Worm (Caenorhabditis elegans) whole organism, L4 larva: ENCODE measurements around the gene bbs-5.
"Not testable (repeated sequence)": the region's sequence is repeated elsewhere in the genome, so short reads cannot be mapped to it uniquely, and the experiment has no call there.

Experiments used
- D1046.2 ChIP-seq: fragments of 200-800 bp; sonication (Bioruptor generic); IDR thresholded peaks from 2 replicates; pipeline ENCODE4 v1.3.6; 2022; ENCODE audit warnings: missing genetic modification characterization, missing compliant biosample characterization
- F10B5.3 ChIP-seq: sonication (generic microtip); optimal IDR thresholded peaks from 2 replicates; lab custom pipeline; 2016; ENCODE audit warnings: mild to moderate bottlenecking, missing genetic modification characterization, missing compliant biosample characterization
- F37D6.2 ChIP-seq: sonication (generic microtip); optimal IDR thresholded peaks from 2 replicates; lab custom pipeline; 2016; ENCODE audit warnings: mild to moderate bottlenecking, missing genetic modification characterization, missing compliant biosample characterization
- ZK546.5 ChIP-seq, 2 experiments: sonication (generic microtip); optimal IDR thresholded peaks; 2 replicates each; lab custom pipeline; 2017; ENCODE audit warnings: missing biosample characterization in 2 of 2, missing genetic modification characterization in 2 of 2
- aha-1 ChIP-seq: fragments of 150-350 bp; peaks from one replicate; lab custom pipeline; 2014; ENCODE audit warnings: missing biosample characterization, missing genetic modification characterization
- aly-2 ChIP-seq: sonication (generic microtip); optimal IDR thresholded peaks from 2 replicates; lab custom pipeline; 2018; ENCODE audit warnings: missing biosample characterization, missing genetic modification characterization
- ama-1 ChIP-seq: fragments of 150-350 bp; optimal IDR thresholded peaks from 2 replicates; lab custom pipeline; 2014; ENCODE audit warnings: inconsistent platforms, mixed read lengths
- ceh-82 ChIP-seq: sonication (generic microtip); optimal IDR thresholded peaks from 2 replicates; lab custom pipeline; 2017; ENCODE audit warnings: missing biosample characterization, missing genetic modification characterization
- ces-1 ChIP-seq: fragments of 150-350 bp; sonication (generic microtip); optimal IDR thresholded peaks from 4 replicates; lab custom pipeline; 2014; ENCODE audit warnings: missing biosample characterization, missing genetic modification reagents, missing genetic modification characterization
- daf-16 ChIP-seq, 3 experiments: sonication (generic microtip); optimal IDR thresholded peaks; 2 replicates each; lab custom pipeline; 2016 to 2017; ENCODE audit warnings: missing genetic modification characterization in 3 of 3, missing genetic modification reagents in 3 of 3, mild to moderate bottlenecking in 2 of 3, missing compliant biosample characterization in 2 of 3, missing biosample characterization in 1 of 3, moderate library complexity in 1 of 3
- daf-19 ChIP-seq: fragments of 200-800 bp; sonication (Bioruptor generic); conservative IDR thresholded peaks from 2 replicates; pipeline ENCODE4 v1.3.6; 2022; ENCODE audit warnings: missing genetic modification characterization, missing compliant biosample characterization
- dpl-1 ChIP-seq: fragments of 150-350 bp; optimal IDR thresholded peaks from 2 replicates; lab custom pipeline; 2014; ENCODE audit warnings: missing biosample characterization, missing genetic modification reagents, missing genetic modification characterization
- dve-1 ChIP-seq: sonication (generic microtip); optimal IDR thresholded peaks from 2 replicates; lab custom pipeline; 2017; ENCODE audit warnings: antibody characterized with exemption, mild to moderate bottlenecking, missing genetic modification characterization, missing compliant biosample characterization; ENCODE audit not compliant: insufficient read depth
- egl-27 ChIP-seq: sonication (generic microtip); optimal IDR thresholded peaks from 3 replicates; lab custom pipeline; 2017; ENCODE audit warnings: missing biosample characterization, missing genetic modification reagents, missing genetic modification characterization
- fkh-10 ChIP-seq: fragments of 150-350 bp; optimal IDR thresholded peaks from 2 replicates; lab custom pipeline; 2014; ENCODE audit warnings: missing biosample characterization, missing genetic modification reagents, missing genetic modification characterization
- hlh-30 ChIP-seq: sonication (generic microtip); optimal IDR thresholded peaks from 2 replicates; lab custom pipeline; 2017; ENCODE audit warnings: antibody characterized with exemption, mild to moderate bottlenecking, missing genetic modification characterization, missing compliant biosample characterization; ENCODE audit not compliant: insufficient read depth
- hmg-1.1 ChIP-seq: fragments of 200-800 bp; sonication (Bioruptor generic); IDR thresholded peaks from 2 replicates; pipeline ENCODE4 v1.3.6; 2022; ENCODE audit warnings: missing genetic modification reagents, missing genetic modification characterization, missing compliant biosample characterization
- lim-7 ChIP-seq: fragments of 200-800 bp; sonication (Bioruptor generic); IDR thresholded peaks from 2 replicates; pipeline ENCODE4 v1.3.6; 2022; ENCODE audit warnings: missing genetic modification characterization, missing compliant biosample characterization
- lin-13 ChIP-seq: fragments of 150-350 bp; optimal IDR thresholded peaks from 2 replicates; lab custom pipeline; 2014; ENCODE audit warnings: missing biosample characterization, missing genetic modification reagents, missing genetic modification characterization
- lsy-2 ChIP-seq, 2 experiments: fragments of 150-350 bp in 1 of 2; sonication (generic microtip) in 1 of 2; optimal IDR thresholded peaks; 2 replicates each; lab custom pipeline; 2014 to 2017; ENCODE audit warnings: missing biosample characterization in 2 of 2, missing genetic modification characterization in 2 of 2
- mdl-1 ChIP-seq, 2 experiments: fragments of 150-350 bp in 1 of 2; sonication (generic microtip) in 1 of 2; optimal IDR thresholded peaks; 2 replicates each; lab custom pipeline; 2014 to 2017; ENCODE audit warnings: missing biosample characterization in 2 of 2, missing genetic modification characterization in 2 of 2
- mdt-29 ChIP-seq: fragments of 200-800 bp; sonication (Bioruptor generic); IDR thresholded peaks from 2 replicates; pipeline ENCODE4 v1.3.6; 2022; ENCODE audit warnings: missing genetic modification reagents, missing genetic modification characterization, missing compliant biosample characterization
- mep-1 ChIP-seq: fragments of 150-350 bp; sonication (generic microtip); optimal IDR thresholded peaks from 3 replicates; lab custom pipeline; 2014; ENCODE audit warnings: missing biosample characterization, missing genetic modification characterization
- mxl-3 ChIP-seq: fragments of 200-800 bp; sonication (Bioruptor generic); optimal IDR thresholded peaks from 2 replicates; lab custom pipeline; 2018; ENCODE audit warnings: mild to moderate bottlenecking, missing genetic modification characterization, missing compliant biosample characterization
- nhr-10 ChIP-seq: fragments of 150-350 bp; optimal IDR thresholded peaks from 2 replicates; lab custom pipeline; 2014; ENCODE audit warnings: missing biosample characterization, missing genetic modification characterization
- nhr-102 ChIP-seq: sonication (generic microtip); optimal IDR thresholded peaks from 2 replicates; lab custom pipeline; 2016; ENCODE audit warnings: mild to moderate bottlenecking, missing genetic modification characterization, moderate library complexity, missing compliant biosample characterization
- nhr-11 ChIP-seq: fragments of 150-350 bp; optimal IDR thresholded peaks from 2 replicates; lab custom pipeline; 2014; ENCODE audit warnings: missing biosample characterization, missing genetic modification characterization
- nhr-28 ChIP-seq: fragments of 150-350 bp; optimal IDR thresholded peaks from 2 replicates; lab custom pipeline; 2014; ENCODE audit warnings: missing biosample characterization, missing genetic modification characterization
- nhr-6 ChIP-seq: fragments of 150-350 bp; optimal IDR thresholded peaks from 2 replicates; lab custom pipeline; 2014; ENCODE audit warnings: missing biosample characterization, missing genetic modification characterization
- nhr-76 ChIP-seq: fragments of 150-350 bp; optimal IDR thresholded peaks from 2 replicates; lab custom pipeline; 2014; ENCODE audit warnings: missing biosample characterization, missing genetic modification characterization
- nhr-77 ChIP-seq: fragments of 150-350 bp; optimal IDR thresholded peaks from 2 replicates; lab custom pipeline; 2014; ENCODE audit warnings: missing biosample characterization, missing genetic modification characterization
- pha-4 ChIP-seq, 2 experiments: fragments of 150-350 bp in 1 of 2; fragments of 200-800 bp in 1 of 2; sonication (Bioruptor generic) in 1 of 2; IDR thresholded peaks in 1 of 2; optimal IDR thresholded peaks in 1 of 2; 2 replicates each; pipeline versions ENCODE4 v1.3.6 to Lab custom; 2014 to 2022; ENCODE audit warnings: missing genetic modification characterization in 2 of 2, missing genetic modification reagents in 2 of 2, missing biosample characterization in 1 of 2, missing compliant biosample characterization in 1 of 2
- rbr-2 ChIP-seq: sonication (generic microtip); optimal IDR thresholded peaks from 2 replicates; lab custom pipeline; 2016; ENCODE audit warnings: missing genotype, missing genetic modification characterization, missing compliant biosample characterization
- skn-1 ChIP-seq: fragments of 150-350 bp; optimal IDR thresholded peaks from 2 replicates; lab custom pipeline; 2014; ENCODE audit warnings: missing biosample characterization, missing genetic modification characterization
- tag-97 ChIP-seq: fragments of 200-800 bp; sonication (Bioruptor generic); IDR thresholded peaks from 2 replicates; pipeline ENCODE4 v1.3.6; 2022; ENCODE audit warnings: missing genetic modification characterization, missing compliant biosample characterization
- tra-1 ChIP-seq: fragments of 200-800 bp; sonication (Bioruptor generic); IDR thresholded peaks from 2 replicates; pipeline ENCODE4 v1.3.6; 2022; ENCODE audit warnings: missing genetic modification reagents, missing genetic modification characterization, missing compliant biosample characterization
- unc-130 ChIP-seq: sonication (generic microtip); optimal IDR thresholded peaks from 2 replicates; lab custom pipeline; 2016; ENCODE audit warnings: missing genetic modification reagents, missing genetic modification characterization, missing compliant biosample characterization
- unc-62 ChIP-seq, 3 experiments: fragments of 150-350 bp in 1 of 3; sonication (generic microtip); optimal IDR thresholded peaks in 2 of 3; peaks in 1 of 3; 1 replicate in 1 of 3; 2 replicates in 2 of 3; lab custom pipeline; 2014 to 2017; ENCODE audit warnings: missing biosample characterization in 3 of 3, missing genetic modification characterization in 3 of 3, missing genetic modification reagents in 3 of 3, missing genotype in 1 of 3
- ztf-7 ChIP-seq: fragments of 150-350 bp; optimal IDR thresholded peaks from 2 replicates; lab custom pipeline; 2014; ENCODE audit warnings: missing biosample characterization, missing genetic modification characterization

bbs-5 gene

ce11 chrIII:10236291-10236871 lies 25.2 kb downstream of the bbs-5 start (continued):
- TF ChIP-seq mxl-3 (GFP tag; lab: Kevin White, UChicago) (peak; percentile 67), mdl-1 (tag; optimal IDR thresholded peaks at IDR 0.05; lab: Kevin White, UChicago) (peak in 1 of 2 experiments; percentile 1), nhr-6 (no peak)

ce11 chrIII:10233979-10234378 lies 27.6 kb downstream of the bbs-5 start, which contains the start of gene paml-1:
Gene paml-1 (minus strand): TSS chrIII:10234079.
- TF ChIP-seq mdl-1 (tag; optimal IDR thresholded peaks at IDR 0.05; lab: Kevin White, UChicago): no peak
- TF ChIP-seq daf-19 (GFP tag; lab: Robert Waterston, UW): no peak
- TF ChIP-seq nhr-11 (tag; lab: Kevin White, UChicago): no peak
- TF ChIP-seq aha-1 (tag; lab: Kevin White, UChicago): no peak
- no peak for TF ChIP-seq ceh-82
- TF ChIP-seq ZK546.5 (tag; optimal IDR thresholded peaks at IDR 0.05; lab: Kevin White, UChicago): no peak
- TF ChIP-seq aly-2 (tag; lab: Kevin White, UChicago): no peak

DNA sequence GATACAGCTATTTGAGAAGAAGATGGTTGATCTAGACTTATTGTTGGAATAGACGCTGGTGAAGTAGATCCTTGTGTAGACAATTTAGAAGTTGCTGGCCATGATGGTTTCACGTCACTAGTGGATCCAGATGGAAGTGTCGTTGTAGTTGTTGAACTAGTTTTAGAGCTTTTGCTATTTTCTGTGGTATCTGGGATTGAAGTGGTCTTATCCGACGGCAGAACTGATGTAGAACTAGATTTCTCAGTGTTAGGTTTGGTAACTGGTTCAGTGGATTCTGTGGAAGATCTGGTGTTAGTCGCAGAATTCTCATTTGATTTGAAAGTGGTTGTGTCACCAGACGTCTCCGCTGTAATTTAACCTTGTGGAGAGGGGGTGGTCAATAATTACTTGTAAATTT lies 29.9 kb downstream of the bbs-5 start:
- TF ChIP-seq tag-97 (GFP tag; lab: Robert Waterston, UW) (no peak), mep-1 (no peak), unc-62 (GFP tag; optimal IDR thresholded peaks at IDR 0.05 in 1 of 2; lab: Kevin White, UChicago) (peak in 1 of 2 experiments; percentile 94), unc-62 (tag; optimal IDR thresholded peaks at IDR 0.05; lab: Kevin White, UChicago) (no peak)

ce11 chrIII:10221860-10222259 lies 39.7 kb downstream of the bbs-5 start, which contains the start of gene Y70G10A.4:
Gene Y70G10A.4 (plus strand): TSS chrIII:10222160.
- not testable (repeated sequence) for TF ChIP-seq ces-1 (GFP tag; lab: Kevin White, UChicago); skn-1 (tag; lab: Kevin White, UChicago); nhr-10

DNA sequence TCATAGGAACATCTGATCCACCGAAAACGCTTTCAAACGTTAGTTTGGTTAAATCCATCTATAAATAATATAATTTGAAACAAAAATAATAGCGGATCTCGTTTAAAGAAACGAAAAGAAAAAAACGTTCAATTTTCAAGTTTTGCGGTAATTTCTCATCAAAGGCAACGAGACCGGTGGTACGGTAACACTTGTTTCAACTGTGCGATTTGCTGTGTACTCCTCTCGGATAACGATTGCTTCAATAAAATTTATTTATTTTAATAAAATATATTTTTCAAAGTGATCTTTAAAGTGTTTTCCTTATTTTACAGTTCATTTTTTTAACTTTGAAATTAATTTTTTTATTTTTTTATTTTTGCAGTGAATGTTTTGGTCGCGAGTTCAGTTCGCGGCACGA lies 43.0 kb downstream of the bbs-5 start, which contains the start of the genes rde-4 and cox-14:
Gene rde-4, minus strand, starts transcription at position 60 of the 400 bp plus-strand sequence.
Gene cox-14, plus strand, starts transcription at position 356 of the 400 bp plus-strand sequence.
- peak; percentile 18 for TF ChIP-seq ama-1 (lab: Kevin White, UChicago)
- no peak for TF ChIP-seq skn-1 (tag; lab: Kevin White, UChicago)
- peak; percentile 56 for TF ChIP-seq unc-130 (GFP tag; lab: Kevin White, UChicago)
- peak; percentile 9 for TF ChIP-seq egl-27 (tag; lab: Kevin White, UChicago)
- TF ChIP-seq nhr-102 (tag; lab: Kevin White, UChicago): peak; percentile 34
- TF ChIP-seq lim-7 (GFP tag; lab: Robert Waterston, UW): no peak
- no peak for TF ChIP-seq tra-1
- TF ChIP-seq nhr-76: no peak
- TF ChIP-seq mdt-29 (GFP tag; lab: Robert Waterston, UW): no peak
- peak; percentile 89 for TF ChIP-seq mep-1
- TF ChIP-seq nhr-77: peak; percentile 66
- TF ChIP-seq F10B5.3 (tag; lab: Kevin White, UChicago): no peak
- peak in 1 of 2 experiments; percentile 17 for TF ChIP-seq mdl-1 (tag; optimal IDR thresholded peaks at IDR 0.05; lab: Kevin White, UChicago)
- peak; percentile 23 for TF ChIP-seq fkh-10 (GFP tag; lab: Kevin White, UChicago)
- TF ChIP-seq hlh-30 (tag; lab: Kevin White, UChicago): peak; percentile 88
- TF ChIP-seq mxl-3 (GFP tag; lab: Kevin White, UChicago): no peak
- peak; percentile 78 for TF ChIP-seq dve-1 (tag; lab: Kevin White, UChicago)
- no peak for TF ChIP-seq pha-4 (GFP tag; IDR thresholded peaks at IDR 0.05; lab: Robert Waterston, UW)
- peak; percentile 57 for TF ChIP-seq pha-4 (tag; optimal IDR thresholded peaks at IDR 0.05; lab: Kevin White, UChicago)
- no peak for TF ChIP-seq tag-97 (GFP tag; lab: Robert Waterston, UW)
- peak; percentile 84 for TF ChIP-seq nhr-6
- TF ChIP-seq hmg-1.1 (GFP tag; lab: Robert Waterston, UW): no peak
- TF ChIP-seq F37D6.2 (tag; lab: Kevin White, UChicago): peak; percentile 30
- peak; percentile 73 for TF ChIP-seq rbr-2 (tag; lab: Kevin White, UChicago)
- TF ChIP-seq lin-13: peak; percentile 68
- no peak for TF ChIP-seq daf-16 (GFP tag; optimal IDR thresholded peaks at IDR 0.05; lab: Kevin White, UChicago)
- peak; percentile 78 for TF ChIP-seq daf-16 (tag; optimal IDR thresholded peaks at IDR 0.05; lab: Kevin White, UChicago)
- peak; percentile 73 for TF ChIP-seq ztf-7 (tag; lab: Kevin White, UChicago)
- peak; percentile 68 for TF ChIP-seq nhr-28 (tag; lab: Kevin White, UChicago)
- TF ChIP-seq D1046.2 (GFP tag; lab: Robert Waterston, UW): no peak
- peak; percentile 64 for TF ChIP-seq aha-1 (tag; lab: Kevin White, UChicago)
- TF ChIP-seq lsy-2 (tag; optimal IDR thresholded peaks at IDR 0.05; lab: Kevin White, UChicago): peak; percentile 96 to 100
- TF ChIP-seq dpl-1: peak; percentile 93
